1 fruit fly cellular context compared by ENCODE assay signal in genomic region chrX:4606447-4606846, dm6.
TF ChIP-seq lines count a peak whose summit lies in the region.

No protein-coding gene starts in this region.

TF ChIP-seq in whole organism, embryonic, 481 proteins besides CTCF, POLR2A, EP300 and RAD21 (continued from another document):
- TF ChIP-seq nerfin-2 (GFP tag; IDR thresholded peaks at IDR 0.05; lab: Robert Waterston, UW; ENCODE audit: partially characterized antibody) (no peak), Dll (GFP tag; IDR thresholded peaks at IDR 0.05; lab: Robert Waterston, UW; ENCODE audit: partially characterized antibody) (no peak), CG31388 (GFP tag; optimal IDR thresholded peaks at IDR 0.05; lab: Kevin White, UChicago) (no peak), CG17912 (GFP tag; optimal IDR thresholded peaks at IDR 0.05; lab: Kevin White, UChicago) (no peak), usp (GFP tag; optimal IDR thresholded peaks at IDR 0.05; lab: Kevin White, UChicago) (no peak), esg (GFP tag; conservative IDR thresholded peaks at IDR 0.05; lab: Robert Waterston, UW) (no peak), CG18599 (GFP tag; optimal IDR thresholded peaks at IDR 0.05; lab: Kevin White, UChicago) (no peak), lab (GFP tag; optimal IDR thresholded peaks at IDR 0.05; lab: Kevin White, UChicago) (peak; percentile 9), HLHmδ (GFP tag; optimal IDR thresholded peaks at IDR 0.05; lab: Kevin White, UChicago) (no peak), CG2129 (GFP tag; IDR thresholded peaks at IDR 0.05; lab: Robert Waterston, UW; ENCODE audit: partially characterized antibody) (no peak), sens (GFP tag; lab: Kevin White, UChicago) (peak; percentile 63), CG14014 (GFP tag; IDR thresholded peaks at IDR 0.05; lab: Robert Waterston, UW) (no peak), gcm (GFP tag; optimal IDR thresholded peaks at IDR 0.05; lab: Kevin White, UChicago) (peak; percentile 78), sens-2 (GFP tag; IDR thresholded peaks at IDR 0.05; lab: Robert Waterston, UW) (no peak), cas (GFP tag; IDR thresholded peaks at IDR 0.05; lab: Robert Waterston, UW) (no peak), CG30403 (GFP tag; optimal IDR thresholded peaks at IDR 0.05; lab: Kevin White, UChicago) (no peak), CG10267 (tag; optimal IDR thresholded peaks at IDR 0.05; lab: Kevin White, UChicago) (no peak), Opbp (GFP tag; IDR thresholded peaks at IDR 0.05; lab: Robert Waterston, UW; ENCODE audit: partially characterized antibody) (no peak), Taf1 (GFP tag; IDR thresholded peaks at IDR 0.05; lab: Robert Waterston, UW) (no peak), grn (GFP tag; optimal IDR thresholded peaks at IDR 0.05; lab: Kevin White, UChicago) (peak; percentile 77), slbo (GFP tag; IDR thresholded peaks at IDR 0.05; lab: Robert Waterston, UW) (no peak), Nf-YC (tag; optimal IDR thresholded peaks at IDR 0.05; lab: Kevin White, UChicago) (peak; percentile 70), vvl (GFP tag; IDR thresholded peaks at IDR 0.05; lab: Robert Waterston, UW) (no peak), Nf-YB (GFP tag; optimal IDR thresholded peaks at IDR 0.05; lab: Kevin White, UChicago) (peak; percentile 90), Meics (GFP tag; optimal IDR thresholded peaks at IDR 0.05; lab: Kevin White, UChicago) (no peak)
TF ChIP-seq in whole organism, embryonic: peak in this region for 12.
